Fruit fly (Drosophila melanogaster): Measurements from ENCODE around the gene dnd.

- no peak for TF ChIP-seq fd85E (GFP tag; optimal IDR thresholded peaks at IDR 0.05)
- TF ChIP-seq dsx (GFP tag; optimal IDR thresholded peaks at IDR 0.05; ENCODE audit: poor library complexity, severe bottlenecking), result no peak
- TF ChIP-seq OdsH (GFP tag; optimal IDR thresholded peaks at IDR 0.05), result no peak
- TF ChIP-seq CG6808 (GFP tag; optimal IDR thresholded peaks at IDR 0.05), result no peak
- no peak for TF ChIP-seq CG31627 (GFP tag; optimal IDR thresholded peaks at IDR 0.05)
- TF ChIP-seq Hr39 (GFP tag; optimal IDR thresholded peaks at IDR 0.05), result no peak
- TF ChIP-seq eg (GFP tag; IDR thresholded peaks at IDR 0.05), result no peak
- no peak for TF ChIP-seq dac (GFP tag; optimal IDR thresholded peaks at IDR 0.05)
- no peak for TF ChIP-seq CG6854 (GFP tag; optimal IDR thresholded peaks at IDR 0.05)
Observed at dm6 chr3R:21884354-21884753, 2.8 kb downstream of the dnd start, which contains the start of gene fit.
